Worm (Caenorhabditis elegans): ENCODE measurements around the gene ddi-1.

The ddi-1 gene

ce11 chrIV:6531450-6531849 lies 8.8 kb downstream of the ddi-1 start, which contains the start of gene C01G5.4:
C01G5.4 (plus strand) TSS chrIV:6531750.
- no peak for TF ChIP-seq C38D4.7 (GFP tag; optimal IDR thresholded peaks at IDR 0.05)
- TF ChIP-seq hlh-8 (tag; optimal IDR thresholded peaks at IDR 0.05) = no peak
- TF ChIP-seq hlh-6 (tag; optimal IDR thresholded peaks at IDR 0.05) = no peak
- no peak for TF ChIP-seq elt-4 (tag; optimal IDR thresholded peaks at IDR 0.05)
- no peak for TF ChIP-seq fkh-6 (tag; optimal IDR thresholded peaks at IDR 0.05)
- TF ChIP-seq pat-9 (tag; optimal IDR thresholded peaks at IDR 0.05) = no peak
- TF ChIP-seq ama-1 (optimal IDR thresholded peaks at IDR 0.05) = no peak
- no peak for TF ChIP-seq lim-6 (tag; optimal IDR thresholded peaks at IDR 0.05)
- TF ChIP-seq hlh-15 (tag; optimal IDR thresholded peaks at IDR 0.05) = no peak
- no peak for TF ChIP-seq ceh-18 (tag; optimal IDR thresholded peaks at IDR 0.05)

ce11 chrIV:6535908-6536307 lies 13.2 kb downstream of the ddi-1 start, which contains the start of gene C01G5.3:
C01G5.3 (plus strand) TSS chrIV:6536208.
- TF ChIP-seq F13H6.1 (tag; optimal IDR thresholded peaks at IDR 0.05) (no peak), pha-4 (tag; optimal IDR thresholded peaks at IDR 0.05) (no peak), ttx-3 (tag; optimal IDR thresholded peaks at IDR 0.05) (no peak), pag-3 (tag; optimal IDR thresholded peaks at IDR 0.05; ENCODE audit: borderline replicate concordance) (no peak), npax-4 (tag; optimal IDR thresholded peaks at IDR 0.05) (no peak), ceh-6 (GFP tag; optimal IDR thresholded peaks at IDR 0.05) (no peak), fkh-6 (tag; optimal IDR thresholded peaks at IDR 0.05) (no peak), tbx-2 (tag; optimal IDR thresholded peaks at IDR 0.05) (no peak), pros-1 (tag; optimal IDR thresholded peaks at IDR 0.05) (no peak), ztf-16 (tag; optimal IDR thresholded peaks at IDR 0.05) (no peak), dve-1 (tag; optimal IDR thresholded peaks at IDR 0.05) (no peak), ets-4 (tag; optimal IDR thresholded peaks at IDR 0.05) (no peak), lim-6 (tag; optimal IDR thresholded peaks at IDR 0.05) (no peak), pha-2 (tag; optimal IDR thresholded peaks at IDR 0.05) (no peak), pax-1 (tag; optimal IDR thresholded peaks at IDR 0.05) (no peak)

ce11 chrIV:6541435-6541834 lies 18.8 kb downstream of the ddi-1 start, which contains the start of gene C01G5.25:
C01G5.25 (plus strand) TSS chrIV:6541684.
- peak; percentile 17 for TF ChIP-seq ceh-31 (tag; optimal IDR thresholded peaks at IDR 0.05)
- no peak for TF ChIP-seq sox-4 (tag; optimal IDR thresholded peaks at IDR 0.05)

- TF ChIP-seq ceh-45 (GFP tag; IDR thresholded peaks at IDR 0.05) = no peak
- peak; percentile 82 for TF ChIP-seq unc-42 (tag; optimal IDR thresholded peaks at IDR 0.05)
Measured at ce11 chrIV:6542962-6543361, 20.3 kb downstream of the ddi-1 start.

ce11 chrIV:6547397-6547796 lies 24.7 kb downstream of the ddi-1 start:
- TF ChIP-seq Y22D7AL.16 (tag; optimal IDR thresholded peaks at IDR 0.05) = no peak
- peak; percentile 27 for TF ChIP-seq unc-42 (tag; optimal IDR thresholded peaks at IDR 0.05)

ce11 chrIV:6548609-6549008 lies 25.9 kb downstream of the ddi-1 start, which contains the start of gene fan-1:
fan-1 (plus strand) TSS chrIV:6548686.
- TF ChIP-seq nfya-1 (tag; optimal IDR thresholded peaks at IDR 0.05) = peak; percentile 26
- TF ChIP-seq tbx-7 (tag; optimal IDR thresholded peaks at IDR 0.05) = no peak
- no peak for TF ChIP-seq lim-6 (tag; optimal IDR thresholded peaks at IDR 0.05)
- TF ChIP-seq rnt-1 (tag; optimal IDR thresholded peaks at IDR 0.05) = no peak
- TF ChIP-seq zip-5 (tag; optimal IDR thresholded peaks at IDR 0.05) = no peak
- peak; percentile 8 for TF ChIP-seq ets-4 (tag; optimal IDR thresholded peaks at IDR 0.05)
- no peak for TF ChIP-seq hlh-13 (GFP tag; optimal IDR thresholded peaks at IDR 0.05)
- TF ChIP-seq K09A11.1 (tag; optimal IDR thresholded peaks at IDR 0.05; ENCODE audit: insufficient read depth) = no peak
- no peak for TF ChIP-seq ceh-6 (GFP tag; optimal IDR thresholded peaks at IDR 0.05)
- no peak for TF ChIP-seq fkh-6 (tag; optimal IDR thresholded peaks at IDR 0.05)
